Worm (Caenorhabditis elegans) whole organism, L4 larva: ENCODE data around the gene clc-13.

Experiments
- F10B5.3 ChIP-seq: sonication (generic microtip); optimal IDR thresholded peaks from 2 replicates; lab custom pipeline; 2016; ENCODE audit warnings: mild to moderate bottlenecking, missing genetic modification characterization, missing compliant biosample characterization
- ceh-28 ChIP-seq: fragments of 150-350 bp; optimal IDR thresholded peaks from 2 replicates; lab custom pipeline; 2014; ENCODE audit warnings: missing biosample characterization, missing genetic modification reagents, missing genetic modification characterization
- daf-16 ChIP-seq, 3 experiments: sonication (generic microtip); optimal IDR thresholded peaks; 2 replicates each; lab custom pipeline; 2016 to 2017; ENCODE audit warnings: missing genetic modification characterization in 3 of 3, missing genetic modification reagents in 3 of 3, mild to moderate bottlenecking in 2 of 3, missing compliant biosample characterization in 2 of 3, missing biosample characterization in 1 of 3, moderate library complexity in 1 of 3
- snpc-4 ChIP-seq: fragments of 150-350 bp; optimal IDR thresholded peaks from 2 replicates; lab custom pipeline; 2014; ENCODE audit warnings: missing biosample characterization, missing genetic modification characterization
- unc-62 ChIP-seq, 3 experiments: fragments of 150-350 bp in 1 of 3; sonication (generic microtip); optimal IDR thresholded peaks in 2 of 3; peaks in 1 of 3; 1 replicate in 1 of 3; 2 replicates in 2 of 3; lab custom pipeline; 2014 to 2017; ENCODE audit warnings: missing biosample characterization in 3 of 3, missing genetic modification characterization in 3 of 3, missing genetic modification reagents in 3 of 3, missing genotype in 1 of 3

ce11 chrV:17026289-17026688 lies 12.1 kb downstream of the clc-13 start, which contains the start of gene F49H6.15:
- TF ChIP-seq ceh-28 (no peak), snpc-4 (no peak), F10B5.3 (no peak), unc-62 (GFP tag; optimal IDR thresholded peaks at IDR 0.05 in 1 of 2; lab: Kevin White, UChicago) (no peak), unc-62 (tag; optimal IDR thresholded peaks at IDR 0.05; lab: Kevin White, UChicago) (no peak), daf-16 (GFP tag; optimal IDR thresholded peaks at IDR 0.05; lab: Kevin White, UChicago) (no peak), daf-16 (tag; optimal IDR thresholded peaks at IDR 0.05; lab: Kevin White, UChicago) (no peak)
